Worm (Caenorhabditis elegans): Measurements from ENCODE around the gene C50C3.5.

C50C3.5 gene

ce11 chrIII:8144574-8145065 is 34.4 kb upstream of the C50C3.5 start, which contains the start of the genes C14B9.8 and mrpl-18:
C14B9.8 (minus strand) TSS chrIII:8144629.
mrpl-18 (plus strand) TSS chrIII:8145015.
- peak; percentile 17 for TF ChIP-seq mec-3 (tag; optimal IDR thresholded peaks at IDR 0.05; ENCODE audit: borderline replicate concordance)
- TF ChIP-seq fax-1 (tag; optimal IDR thresholded peaks at IDR 0.05): peak; percentile 74
- TF ChIP-seq ama-1 (optimal IDR thresholded peaks at IDR 0.05): no peak
- TF ChIP-seq C08G9.2 (tag; optimal IDR thresholded peaks at IDR 0.05): peak; percentile 96
- TF ChIP-seq pha-2 (tag; optimal IDR thresholded peaks at IDR 0.05): no peak
- TF ChIP-seq lim-6 (tag; optimal IDR thresholded peaks at IDR 0.05): peak; percentile 63
- no peak for TF ChIP-seq ceh-9 (tag; optimal IDR thresholded peaks at IDR 0.05)
- peak; percentile 94 for TF ChIP-seq ceh-2 (tag; optimal IDR thresholded peaks at IDR 0.05)
- TF ChIP-seq F13H6.1 (tag; optimal IDR thresholded peaks at IDR 0.05): peak; percentile 52
- TF ChIP-seq rnt-1 (tag; optimal IDR thresholded peaks at IDR 0.05): peak; percentile 71
- peak; percentile 83 for TF ChIP-seq ref-2 (tag; optimal IDR thresholded peaks at IDR 0.05)
- peak; percentile 98 for TF ChIP-seq tbx-7 (tag; optimal IDR thresholded peaks at IDR 0.05)
- TF ChIP-seq ztf-16 (tag; optimal IDR thresholded peaks at IDR 0.05): peak; percentile 30
- no peak for TF ChIP-seq dve-1 (tag; optimal IDR thresholded peaks at IDR 0.05)
- TF ChIP-seq pag-3 (tag; optimal IDR thresholded peaks at IDR 0.05; ENCODE audit: borderline replicate concordance): no peak
- TF ChIP-seq C38D4.7 (GFP tag; optimal IDR thresholded peaks at IDR 0.05): no peak
- TF ChIP-seq ceh-22 (tag; optimal IDR thresholded peaks at IDR 0.05): no peak
- TF ChIP-seq tbx-2 (tag; optimal IDR thresholded peaks at IDR 0.05): peak; percentile 95
- TF ChIP-seq pqm-1 (tag; optimal IDR thresholded peaks at IDR 0.05): peak; percentile 4
- peak; percentile 52 for TF ChIP-seq sdc-2 (tag; optimal IDR thresholded peaks at IDR 0.05)
- TF ChIP-seq ceh-31 (tag; optimal IDR thresholded peaks at IDR 0.05): peak; percentile 95
- TF ChIP-seq odd-2 (tag; optimal IDR thresholded peaks at IDR 0.05): no peak
- TF ChIP-seq hlh-8 (tag; optimal IDR thresholded peaks at IDR 0.05): peak; percentile 81
- TF ChIP-seq ets-4 (tag; optimal IDR thresholded peaks at IDR 0.05): peak; percentile 84
- TF ChIP-seq hlh-15 (tag; optimal IDR thresholded peaks at IDR 0.05): peak; percentile 2
- TF ChIP-seq ceh-14 (tag; optimal IDR thresholded peaks at IDR 0.05): peak; percentile 2
- peak; percentile 56 for TF ChIP-seq ahr-1 (tag; optimal IDR thresholded peaks at IDR 0.05)
- peak; percentile 64 for TF ChIP-seq fkh-6 (tag; optimal IDR thresholded peaks at IDR 0.05)
- peak; percentile 29 for TF ChIP-seq unc-86 (tag; optimal IDR thresholded peaks at IDR 0.05)
- peak; percentile 8 for TF ChIP-seq ceh-18 (tag; optimal IDR thresholded peaks at IDR 0.05)
- TF ChIP-seq unc-42 (tag; optimal IDR thresholded peaks at IDR 0.05): peak; percentile 55
- peak; percentile 88 for TF ChIP-seq zip-5 (tag; optimal IDR thresholded peaks at IDR 0.05)
- TF ChIP-seq elt-2 (tag; optimal IDR thresholded peaks at IDR 0.05): peak; percentile 85

ce11 chrIII:8145971-8146370 is 33.1 kb upstream of the C50C3.5 start:
- TF ChIP-seq pat-9 (tag; optimal IDR thresholded peaks at IDR 0.05): no peak
- no peak for TF ChIP-seq unc-3 (GFP tag; conservative IDR thresholded peaks at IDR 0.05)
- TF ChIP-seq unc-3 (tag; optimal IDR thresholded peaks at IDR 0.05): no peak
- TF ChIP-seq unc-42 (tag; optimal IDR thresholded peaks at IDR 0.05): no peak
- TF ChIP-seq nhr-232 (tag; optimal IDR thresholded peaks at IDR 0.05): no peak
- TF ChIP-seq ztf-16 (tag; optimal IDR thresholded peaks at IDR 0.05): no peak
- TF ChIP-seq elt-2 (tag; optimal IDR thresholded peaks at IDR 0.05): no peak
- no peak for TF ChIP-seq dmd-4 (tag; optimal IDR thresholded peaks at IDR 0.05; ENCODE audit: borderline replicate concordance)
- TF ChIP-seq pag-3 (tag; optimal IDR thresholded peaks at IDR 0.05; ENCODE audit: borderline replicate concordance): no peak

ce11 chrIII:8148751-8149150 is 30.3 kb upstream of the C50C3.5 start, which contains the start of gene D2007.2:
D2007.2 (plus strand) TSS chrIII:8148963.
- TF ChIP-seq unc-55 (GFP tag; optimal IDR thresholded peaks at IDR 0.05) (no peak), pha-2 (tag; optimal IDR thresholded peaks at IDR 0.05) (no peak)

- no peak for TF ChIP-seq elt-2 (tag; optimal IDR thresholded peaks at IDR 0.05)
- TF ChIP-seq dmd-4 (tag; optimal IDR thresholded peaks at IDR 0.05; ENCODE audit: borderline replicate concordance): no peak
- TF ChIP-seq C08G9.2 (tag; optimal IDR thresholded peaks at IDR 0.05): no peak
- TF ChIP-seq fkh-6 (tag; optimal IDR thresholded peaks at IDR 0.05): no peak
- TF ChIP-seq T23F11.4 (GFP tag; optimal IDR thresholded peaks at IDR 0.05): no peak
- no peak for TF ChIP-seq sox-2 (GFP tag; IDR thresholded peaks at IDR 0.05)
- TF ChIP-seq mec-3 (tag; optimal IDR thresholded peaks at IDR 0.05; ENCODE audit: borderline replicate concordance): no peak
Observed at ce11 chrIII:8154423-8154822, 24.6 kb upstream of the C50C3.5 start.

Data from whole organism, late embryonic.